Fruit fly (Drosophila melanogaster) whole organism, embryonic: ENCODE data around the gene dj-1beta.
A peak's percentile ranks its signal among the peaks of the same experiment; 100 is the strongest.

Source experiments
- Abd-B ChIP-seq: fragments of 200-800 bp; sonication (Bioruptor generic); optimal IDR thresholded peaks from 2 replicates; lab custom pipeline; 2018; ENCODE audit warnings: missing biosample characterization, mild to moderate bottlenecking, missing genetic modification characterization, moderate library complexity
- C15 ChIP-seq: fragments of 200-800 bp; sonication (Bioruptor generic); IDR thresholded peaks from 3 replicates; pipeline ENCODE4 v1.3.6; 2022; ENCODE audit warnings: missing biosample characterization, missing genetic modification characterization
- CG10565 ChIP-seq: fragments of 200-800 bp; sonication (Bioruptor generic); optimal IDR thresholded peaks from 3 replicates; lab custom pipeline; 2016; ENCODE audit warnings: missing biosample characterization, mild to moderate bottlenecking, missing genetic modification characterization
- CG11398 ChIP-seq: fragments of 200-800 bp; sonication (Bioruptor generic); optimal IDR thresholded peaks from 2 replicates; lab custom pipeline; 2016; ENCODE audit warnings: missing biosample characterization, missing genetic modification characterization
- CG11723 ChIP-seq: fragments of 200-800 bp; sonication (Bioruptor generic); optimal IDR thresholded peaks from 2 replicates; lab custom pipeline; 2017; ENCODE audit warnings: missing biosample characterization, mild to moderate bottlenecking, missing genetic modification characterization
- CG13424 ChIP-seq: fragments of 200-800 bp; sonication (Bioruptor generic); optimal IDR thresholded peaks from 2 replicates; lab custom pipeline; 2019; ENCODE audit warnings: missing biosample characterization, mild to moderate bottlenecking, missing genetic modification characterization, moderate library complexity
- CG15479 ChIP-seq: fragments of 200-800 bp; sonication (Bioruptor generic); optimal IDR thresholded peaks from 3 replicates; lab custom pipeline; 2019; ENCODE audit warnings: missing biosample characterization, mild to moderate bottlenecking, missing genetic modification characterization, moderate library complexity
- CG16815 ChIP-seq: fragments of 200-800 bp; sonication (Bioruptor generic); optimal IDR thresholded peaks from 3 replicates; lab custom pipeline; 2017; ENCODE audit warnings: missing biosample characterization, mild to moderate bottlenecking, missing genetic modification characterization
- CG17802 ChIP-seq: fragments of 200-800 bp; sonication (Bioruptor generic); optimal IDR thresholded peaks from 2 replicates; lab custom pipeline; 2018; ENCODE audit warnings: missing biosample characterization, mild to moderate bottlenecking, missing genetic modification characterization, moderate library complexity
- CG2875 ChIP-seq: fragments of 200-800 bp; sonication (Bioruptor generic); optimal IDR thresholded peaks from 2 replicates; lab custom pipeline; 2017; ENCODE audit warnings: missing biosample characterization, mild to moderate bottlenecking, missing genetic modification characterization, missing genetic modification reagents
- CG31441 ChIP-seq: fragments of 200-800 bp; sonication (Bioruptor generic); IDR thresholded peaks from 2 replicates; pipeline ENCODE4 v1.3.6; 2022; ENCODE audit warnings: missing biosample characterization, missing genetic modification characterization
- CG34376 ChIP-seq: fragments of 200-800 bp; sonication (Bioruptor generic); optimal IDR thresholded peaks from 2 replicates; lab custom pipeline; 2018; ENCODE audit warnings: missing biosample characterization, mild to moderate bottlenecking, missing genetic modification characterization
- CG4820 ChIP-seq: fragments of 200-800 bp; sonication (Bioruptor generic); optimal IDR thresholded peaks from 3 replicates; lab custom pipeline; 2016; ENCODE audit warnings: missing biosample characterization, missing genetic modification characterization
- CG8281 ChIP-seq: fragments of 200-800 bp; sonication (Bioruptor generic); optimal IDR thresholded peaks from 2 replicates; lab custom pipeline; 2018; ENCODE audit warnings: missing biosample characterization, mild to moderate bottlenecking, missing genetic modification characterization, moderate library complexity
- Ets65A ChIP-seq: fragments of 200-800 bp; sonication (Bioruptor generic); peaks from one replicate; lab custom pipeline; 2016; ENCODE audit warnings: missing biosample characterization, missing genetic modification characterization
- Hey ChIP-seq: fragments of 200-800 bp; sonication (Bioruptor generic); optimal IDR thresholded peaks from 3 replicates; lab custom pipeline; 2018; ENCODE audit warnings: missing biosample characterization, mild to moderate bottlenecking, missing genetic modification characterization
- Mad ChIP-seq: fragments of 200-800 bp; sonication (Bioruptor generic); optimal IDR thresholded peaks from 2 replicates; lab custom pipeline; 2016; ENCODE audit warnings: missing biosample characterization, missing genetic modification characterization
- NC2α ChIP-seq: fragments of 200-800 bp; sonication (Bioruptor generic); optimal IDR thresholded peaks from 2 replicates; lab custom pipeline; 2016; ENCODE audit warnings: missing biosample characterization, missing genetic modification characterization
- aop ChIP-seq: fragments of 200-800 bp; sonication (Bioruptor generic); IDR thresholded peaks from 2 replicates; pipeline ENCODE4 v1.3.6; 2022; ENCODE audit warnings: missing biosample characterization, missing genetic modification characterization
- dm ChIP-seq: fragments of 200-800 bp; sonication (Bioruptor generic); optimal IDR thresholded peaks from 3 replicates; lab custom pipeline; 2016; ENCODE audit warnings: missing biosample characterization, missing genetic modification characterization
- en ChIP-seq: fragments of 200-800 bp; sonication (Bioruptor generic); optimal IDR thresholded peaks from 2 replicates; lab custom pipeline; 2016; ENCODE audit warnings: missing biosample characterization, missing genetic modification characterization
- gcm2 ChIP-seq: fragments of 200-800 bp; sonication (Bioruptor generic); optimal IDR thresholded peaks from 2 replicates; lab custom pipeline; 2016; ENCODE audit warnings: missing biosample characterization, missing genetic modification characterization
- gt ChIP-seq: fragments of 200-800 bp; sonication (Bioruptor generic); IDR thresholded peaks from 2 replicates; pipeline ENCODE4 v1.3.6; 2022; ENCODE audit warnings: missing biosample characterization, missing genetic modification characterization
- jumu ChIP-seq: fragments of 200-800 bp; sonication (Bioruptor generic); optimal IDR thresholded peaks from 3 replicates; lab custom pipeline; 2016; ENCODE audit warnings: missing biosample characterization, missing genetic modification characterization
- lbe ChIP-seq: fragments of 200-800 bp; sonication (Bioruptor generic); optimal IDR thresholded peaks from 2 replicates; lab custom pipeline; 2016; ENCODE audit warnings: missing biosample characterization, mild to moderate bottlenecking, missing genetic modification characterization
- pan ChIP-seq, 4 experiments: fragments of >200 bp in 3 of 4; fragments of 200-800 bp in 1 of 4; sonication (Bioruptor generic) in 1 of 4; optimal IDR thresholded peaks in 3 of 4; IDR thresholded peaks in 1 of 4; 2 replicates each; pipeline versions ENCODE4 v1.3.6 to Lab custom; 2017 to 2022; ENCODE audit warnings: missing biosample characterization in 2 of 4, missing genetic modification characterization in 2 of 4, mixed read lengths in 1 of 4
- prd ChIP-seq, 3 experiments: fragments of >200 bp in 2 of 3; fragments of 200-800 bp in 1 of 3; sonication (Bioruptor generic) in 1 of 3; optimal IDR thresholded peaks in 2 of 3; IDR thresholded peaks in 1 of 3; 2 replicates in 2 of 3; 3 replicates in 1 of 3; pipeline versions ENCODE4 v1.3.6 to Lab custom; 2017 to 2022; ENCODE audit warnings: missing biosample characterization in 1 of 3, missing genetic modification characterization in 1 of 3
- sens ChIP-seq: fragments of 200-800 bp; sonication (Bioruptor generic); peaks from one replicate; lab custom pipeline; 2016; ENCODE audit warnings: missing biosample characterization, missing genetic modification characterization
- sim ChIP-seq: fragments of 200-800 bp; sonication (Bioruptor generic); IDR thresholded peaks from 2 replicates; pipeline ENCODE4 v1.3.6; 2022; ENCODE audit warnings: missing biosample characterization, missing genetic modification characterization
- stwl ChIP-seq: fragments of 200-800 bp; sonication (Bioruptor generic); optimal IDR thresholded peaks from 3 replicates; lab custom pipeline; 2018; ENCODE audit warnings: missing biosample characterization, mild to moderate bottlenecking, missing genetic modification characterization, moderate library complexity
- sug ChIP-seq: fragments of 200-800 bp; optimal IDR thresholded peaks from 2 replicates; lab custom pipeline; 2019; ENCODE audit warnings: missing biosample characterization, mild to moderate bottlenecking, missing genetic modification characterization, moderate library complexity
- tgo ChIP-seq: fragments of 200-800 bp; sonication (Bioruptor generic); IDR thresholded peaks from 3 replicates; pipeline ENCODE4 v1.3.6; 2022; ENCODE audit warnings: missing biosample characterization, missing genetic modification characterization
- unc-4 ChIP-seq: fragments of 200-800 bp; sonication (Bioruptor generic); IDR thresholded peaks from 2 replicates; pipeline ENCODE4 v1.3.6; 2022; ENCODE audit warnings: missing biosample characterization, missing genetic modification characterization; ENCODE audit not compliant: partially characterized antibody

The dj-1beta gene

dm6 chr3R:30775933-30776332 lies 31.0 kb upstream of the dj-1beta start:
- no peak for TF ChIP-seq Hey (tag; lab: Kevin White, UChicago)
- no peak for TF ChIP-seq stwl
- TF ChIP-seq lbe (GFP tag; lab: Kevin White, UChicago) = no peak
- peak; percentile 36 for TF ChIP-seq sens (GFP tag; lab: Kevin White, UChicago)
- no peak for TF ChIP-seq tgo (GFP tag; lab: Robert Waterston, UW)
- TF ChIP-seq CG4820 = no peak
- no peak for TF ChIP-seq pan (optimal IDR thresholded peaks at IDR 0.05; lab: Kevin White, UChicago)
- no peak for TF ChIP-seq pan (GFP tag; optimal IDR thresholded peaks at IDR 0.05 in 1 of 2, IDR thresholded peaks at IDR 0.05 in 1 of 2)
- no peak for TF ChIP-seq prd (optimal IDR thresholded peaks at IDR 0.05; lab: Kevin White, UChicago)
- TF ChIP-seq prd (GFP tag; IDR thresholded peaks at IDR 0.05; lab: Robert Waterston, UW) = 0 out of 3 replicates have a peak, but pooled peaks have one; percentile 14

dm6 chr3R:30779257-30779656 lies 27.7 kb upstream of the dj-1beta start:
- TF ChIP-seq CG2875 (GFP tag; lab: Kevin White, UChicago) = no peak
- no peak for TF ChIP-seq CG31441 (GFP tag; lab: Robert Waterston, UW)
- TF ChIP-seq aop = no peak
- TF ChIP-seq C15 (GFP tag; lab: Robert Waterston, UW) = no peak
- TF ChIP-seq sug (tag; lab: Kevin White, UChicago) = peak; percentile 83
- peak; percentile 54 for TF ChIP-seq CG34376 (GFP tag; lab: Kevin White, UChicago)
- no peak for TF ChIP-seq gt (GFP tag; lab: Robert Waterston, UW)
- TF ChIP-seq CG17802 (tag; lab: Kevin White, UChicago) = no peak
- TF ChIP-seq NC2α (GFP tag; lab: Kevin White, UChicago) = no peak
- TF ChIP-seq dm (GFP tag; lab: Kevin White, UChicago) = no peak
- TF ChIP-seq Abd-B (GFP tag; lab: Kevin White, UChicago) = no peak
- no peak for TF ChIP-seq CG13424 (tag; lab: Kevin White, UChicago)
- TF ChIP-seq CG11398 (GFP tag; lab: Kevin White, UChicago) = no peak
- TF ChIP-seq CG11723 = no peak
- no peak for TF ChIP-seq en (GFP tag; lab: Kevin White, UChicago)
- TF ChIP-seq CG15479 = no peak

- TF ChIP-seq sim (GFP tag; lab: Robert Waterston, UW) (no peak), gcm2 (GFP tag; lab: Kevin White, UChicago) (no peak), CG34376 (GFP tag; lab: Kevin White, UChicago) (peak; percentile 36), CG15479 (peak; percentile 72), unc-4 (GFP tag; lab: Robert Waterston, UW) (no peak), CG16815 (no peak), Ets65A (GFP tag; lab: Kevin White, UChicago) (peak; percentile 14), sens (GFP tag; lab: Kevin White, UChicago) (peak; percentile 36), sug (tag; lab: Kevin White, UChicago) (peak; percentile 69), jumu (GFP tag; lab: Kevin White, UChicago) (no peak), CG10565 (GFP tag; lab: Kevin White, UChicago) (no peak)
Measured at dm6 chr3R:30780451-30780850, 26.5 kb upstream of the dj-1beta start.

dm6 chr3R:30781116-30781515 lies 25.8 kb upstream of the dj-1beta start:
- TF ChIP-seq Mad (GFP tag; lab: Kevin White, UChicago) (no peak), CG8281 (tag; lab: Kevin White, UChicago) (peak; percentile 99)
